Fruit fly (Drosophila melanogaster): ENCODE measurements around the gene CG32388.
A peak's percentile ranks its signal among the peaks of the same experiment; 100 is the strongest.

CG32388 gene

DNA sequence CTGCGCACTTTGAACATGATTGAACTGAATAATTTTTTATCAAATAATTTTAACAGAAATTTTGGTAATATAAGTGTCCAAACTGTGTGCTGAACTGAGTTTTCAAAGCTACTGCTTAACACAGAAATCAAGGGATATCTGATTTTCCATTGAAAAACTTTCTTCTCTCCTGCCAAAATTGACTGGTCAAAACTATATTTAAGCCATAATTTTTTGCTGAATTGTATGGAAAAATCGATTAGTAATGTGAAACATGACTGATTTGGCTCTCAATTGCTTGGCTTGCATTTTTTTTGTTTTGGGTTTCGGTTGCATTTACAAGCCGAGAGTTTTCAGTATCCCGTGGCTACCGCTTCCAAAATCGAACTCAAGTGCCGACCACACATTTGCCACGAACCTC lies at the start of gene CG32388, which contains the start of gene CG43439:
TSS of gene CG32388 (minus strand) at position 101 of the 400 bp plus-strand sequence.
TSS of gene CG43439 (minus strand) at position 101 of the 400 bp plus-strand sequence.
- TF ChIP-seq noc (tag; optimal IDR thresholded peaks at IDR 0.05): no peak

DNA sequence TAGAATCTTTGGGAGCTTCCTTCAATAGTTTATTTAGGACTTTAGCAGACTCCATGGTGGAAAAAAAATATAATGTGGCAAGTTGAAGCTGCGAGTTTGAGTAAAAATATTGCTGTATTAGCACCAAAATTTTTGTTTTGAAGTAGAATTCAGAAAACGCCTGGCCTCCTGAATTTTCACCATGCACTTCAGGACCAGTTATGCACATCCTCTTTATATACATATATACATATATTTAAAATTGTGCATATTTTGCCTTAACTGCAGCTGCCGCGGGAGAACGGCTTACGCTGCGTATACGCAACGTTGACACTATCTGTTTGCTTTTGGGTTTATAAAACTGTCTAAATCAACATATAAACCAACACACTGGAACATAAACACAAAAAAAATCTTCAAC lies 42.3 kb upstream of the CG32388 start, which contains the start of gene CG17744:
TSS of gene CG17744 (minus strand) at position 101 of the 400 bp plus-strand sequence.
- no peak for TF ChIP-seq noc (tag; optimal IDR thresholded peaks at IDR 0.05)

DNA sequence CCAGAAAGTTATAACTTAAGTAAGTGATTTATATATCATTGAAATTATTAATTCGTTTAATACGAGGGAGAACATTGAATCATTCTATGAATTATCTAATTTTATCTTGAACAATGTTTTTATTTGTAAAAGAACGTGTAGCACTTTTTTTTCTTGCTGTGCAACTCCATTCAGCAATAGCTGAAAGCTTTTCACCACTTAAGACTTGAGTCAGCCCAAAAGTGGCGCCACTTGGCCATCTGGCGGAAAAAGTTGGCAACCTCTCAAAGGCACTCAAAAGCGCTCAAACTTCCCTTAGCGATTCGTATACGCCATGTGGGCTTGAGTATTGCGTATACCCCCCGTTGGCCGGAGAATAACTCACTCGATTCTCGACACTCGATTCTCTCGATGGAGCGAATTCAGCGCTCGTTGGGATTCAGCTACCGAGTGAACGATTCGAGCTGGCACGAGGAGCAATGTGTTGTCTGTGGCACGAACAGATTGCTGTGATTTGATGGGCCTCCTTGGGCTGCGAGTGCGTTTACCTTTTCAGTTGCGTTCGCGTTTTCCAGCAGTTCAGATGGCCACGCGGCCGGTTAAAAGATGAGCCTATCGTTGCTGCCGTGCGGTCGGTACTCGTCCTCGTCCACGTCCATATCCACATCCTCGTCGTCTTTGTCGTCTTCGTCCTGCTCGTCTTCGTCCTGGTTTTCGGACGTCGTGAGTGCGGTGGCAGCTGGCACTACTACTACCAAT lies 29.4 kb upstream of the CG32388 start:
- TF ChIP-seq noc (tag; optimal IDR thresholded peaks at IDR 0.05): no peak

DNA sequence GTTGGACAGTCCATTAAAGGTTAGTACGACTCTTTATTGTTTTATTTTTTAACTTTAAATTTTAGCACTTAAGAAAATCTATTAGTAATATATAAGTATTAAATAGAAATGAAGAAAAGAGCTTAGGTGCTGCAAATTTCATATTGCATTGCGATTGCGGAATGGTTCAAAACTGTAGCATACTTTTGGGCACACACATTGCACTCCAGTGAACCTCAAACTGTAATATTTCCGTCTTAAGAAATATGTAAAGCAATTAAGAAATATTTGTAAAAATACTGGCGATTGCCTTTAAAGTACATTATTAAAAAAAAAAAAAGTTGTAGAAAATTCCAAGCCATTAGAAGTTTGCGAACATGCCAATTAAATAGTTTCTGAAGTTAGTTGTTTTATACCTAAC lies 27.9 kb upstream of the CG32388 start:
- TF ChIP-seq noc (tag; optimal IDR thresholded peaks at IDR 0.05): no peak

DNA sequence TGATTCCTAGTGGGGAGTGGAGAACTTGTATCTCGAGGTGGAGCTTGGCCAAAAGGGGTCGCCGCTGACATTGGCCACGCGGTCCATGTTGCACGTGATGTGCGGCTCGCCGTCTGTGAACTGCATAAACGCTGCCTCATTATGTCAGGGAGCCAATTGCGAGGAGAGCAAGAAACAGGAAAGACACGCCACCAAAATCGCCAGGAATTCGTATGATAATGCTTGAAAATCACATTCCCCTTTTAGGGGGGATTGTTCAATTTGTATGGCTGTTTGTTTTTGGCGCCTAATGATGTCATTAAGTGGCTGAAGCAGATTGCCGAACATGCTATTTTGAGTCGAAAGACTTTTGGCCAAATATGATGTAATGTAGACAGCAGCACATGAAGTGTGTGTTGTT lies 25.5 kb upstream of the CG32388 start:
- TF ChIP-seq noc (tag; optimal IDR thresholded peaks at IDR 0.05): no peak

DNA sequence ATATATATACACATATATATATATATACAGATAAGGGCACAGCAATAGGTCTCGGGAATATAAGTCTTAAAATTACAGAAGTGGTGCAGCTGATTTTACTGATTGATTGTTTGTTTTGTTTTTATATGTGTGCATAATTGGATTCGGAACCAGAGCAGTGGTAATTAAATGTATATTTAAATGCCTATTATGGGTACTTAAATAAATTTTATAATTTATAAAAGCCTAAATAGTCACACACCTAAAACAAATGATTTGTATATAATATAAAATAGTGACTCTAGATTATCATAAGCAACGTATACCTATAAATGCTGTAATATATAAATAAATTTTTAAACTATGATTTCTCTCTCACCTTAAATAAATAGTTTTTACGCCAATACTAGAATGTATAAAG lies 25.0 kb upstream of the CG32388 start:
- no peak for TF ChIP-seq noc (tag; optimal IDR thresholded peaks at IDR 0.05)

DNA sequence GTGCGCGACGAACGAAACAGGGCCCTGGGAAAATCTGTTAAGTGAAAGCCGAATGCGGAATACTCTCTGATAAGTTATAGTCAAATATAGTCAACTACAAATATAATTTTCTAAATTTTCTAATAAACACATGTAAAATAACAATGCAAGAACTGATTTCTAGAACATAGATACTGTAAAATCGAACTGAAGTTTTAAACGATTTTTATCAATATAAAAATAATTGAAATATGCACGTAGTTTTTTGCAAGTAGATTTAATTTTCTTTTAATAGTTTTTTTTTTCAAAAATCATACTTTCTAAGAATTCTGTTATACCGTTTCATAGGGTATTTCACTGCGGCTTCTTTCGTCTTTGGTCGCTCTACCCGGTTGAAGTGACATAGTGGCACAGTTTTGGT lies 24.0 kb upstream of the CG32388 start:
- TF ChIP-seq noc (tag; optimal IDR thresholded peaks at IDR 0.05): peak; percentile 27

DNA sequence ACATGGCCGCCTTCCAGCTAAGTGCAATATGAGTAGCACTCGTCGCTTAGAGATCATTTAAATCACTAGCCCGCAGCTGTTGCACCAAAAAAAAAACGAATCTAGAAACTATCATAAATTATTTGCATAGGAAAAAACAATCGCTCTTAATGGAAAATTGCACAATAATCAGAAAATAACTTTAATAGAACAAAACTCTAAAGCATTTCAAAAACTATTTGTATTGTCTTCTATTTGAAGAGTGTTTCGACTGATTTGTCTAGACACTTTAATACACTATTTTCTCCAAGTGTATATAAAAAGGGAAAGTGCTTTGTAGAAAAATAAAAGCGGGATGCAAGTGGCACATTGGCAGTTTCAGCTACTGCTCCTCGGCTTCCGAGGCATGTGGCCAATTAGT lies 22.0 kb upstream of the CG32388 start:
- no peak for TF ChIP-seq noc (tag; optimal IDR thresholded peaks at IDR 0.05)

DNA sequence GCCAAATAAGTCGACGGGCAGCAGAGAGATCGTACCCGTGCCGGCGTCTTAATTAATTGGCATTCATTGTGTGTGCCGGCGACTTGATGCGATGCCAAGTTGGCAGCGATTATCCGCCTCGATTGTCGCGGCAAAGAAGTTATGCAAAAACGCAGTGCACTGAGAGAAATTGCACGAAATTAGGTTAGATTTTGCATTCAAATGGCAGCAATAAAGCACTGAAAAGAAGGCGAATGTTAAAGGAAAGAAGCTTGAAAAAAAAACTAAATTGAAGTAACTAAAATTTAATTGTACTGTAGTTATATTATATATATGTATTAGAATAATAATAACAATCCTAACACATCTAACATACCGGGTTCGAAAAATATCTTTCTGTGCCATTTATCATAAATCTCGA lies 18.7 kb upstream of the CG32388 start:
- TF ChIP-seq noc (tag; optimal IDR thresholded peaks at IDR 0.05): no peak

DNA sequence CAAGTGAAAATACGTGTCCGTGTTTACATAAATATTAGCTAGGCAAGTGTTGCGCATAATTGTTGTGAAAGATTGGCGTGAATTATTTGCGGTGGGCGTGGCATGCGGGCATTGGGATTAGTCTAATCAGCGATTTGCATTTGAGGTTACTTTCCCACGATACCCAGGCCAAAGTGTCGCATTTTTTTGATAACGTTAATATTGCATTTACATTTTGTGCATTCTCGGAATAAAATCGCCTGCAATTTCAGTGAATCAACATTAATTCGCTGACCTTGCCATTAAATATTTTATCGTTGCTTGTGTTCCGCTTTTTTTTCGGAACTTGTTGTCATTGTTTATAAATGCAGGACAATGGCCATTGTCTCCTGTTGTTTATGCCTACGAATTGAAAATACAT lies 18.0 kb upstream of the CG32388 start:
- no peak for TF ChIP-seq noc (tag; optimal IDR thresholded peaks at IDR 0.05)

DNA sequence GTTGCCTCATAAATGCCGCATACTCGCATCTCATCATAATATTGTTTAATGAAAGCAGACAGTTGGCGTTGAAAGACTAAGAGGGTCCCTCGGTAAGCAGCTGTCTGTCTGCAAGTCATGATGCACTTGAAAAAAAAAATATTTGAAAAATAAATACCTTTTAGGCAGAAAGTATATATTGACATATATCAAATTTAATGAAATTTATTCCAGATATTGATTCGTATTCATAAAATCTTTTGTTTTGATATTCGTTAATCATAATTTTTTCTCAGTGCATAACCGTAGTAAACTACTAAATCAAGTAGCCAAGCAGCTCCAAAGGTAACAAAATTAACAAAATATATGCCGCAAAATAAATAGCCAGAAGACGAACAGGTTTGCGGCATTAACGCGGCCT lies 17.5 kb upstream of the CG32388 start:
- TF ChIP-seq noc (tag; optimal IDR thresholded peaks at IDR 0.05): no peak

DNA sequence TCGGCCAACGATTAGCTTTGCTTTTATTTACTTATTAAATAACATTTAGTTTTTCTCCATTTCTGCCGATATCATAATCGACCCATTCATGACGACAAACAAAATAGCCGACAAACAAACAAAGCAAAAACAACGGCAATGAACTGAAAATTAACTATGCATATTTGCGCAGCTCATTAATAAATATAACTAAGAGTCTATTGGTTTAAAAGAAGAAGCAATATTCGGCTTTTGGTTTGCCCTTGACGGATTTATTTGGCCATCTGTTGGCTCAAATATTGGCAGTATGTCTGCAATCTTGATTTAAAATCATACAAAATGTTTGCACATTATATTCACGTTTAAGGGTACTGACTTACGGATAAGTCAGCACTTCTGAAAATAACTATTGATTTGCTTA lies 15.6 kb upstream of the CG32388 start:
- TF ChIP-seq noc (tag; optimal IDR thresholded peaks at IDR 0.05): no peak

DNA sequence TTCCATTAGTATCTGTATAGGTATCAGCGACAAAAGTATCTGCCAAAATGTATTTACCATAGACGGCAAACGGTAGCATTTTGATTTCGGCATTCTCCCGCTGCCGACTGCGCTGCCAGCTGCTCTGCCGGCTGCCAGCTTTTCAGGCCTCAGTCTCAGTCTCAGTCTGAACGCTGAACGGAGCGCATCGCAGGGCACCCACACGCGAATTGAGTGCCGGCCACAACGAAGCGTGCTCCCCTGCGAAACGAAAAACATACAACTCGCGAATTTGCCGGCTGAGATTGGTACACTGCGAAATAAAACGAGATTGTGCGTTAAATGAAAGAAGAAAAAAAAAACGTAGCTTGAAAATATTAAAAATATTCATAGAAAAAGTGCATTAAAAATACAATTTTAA lies 14.3 kb upstream of the CG32388 start, which contains the start of gene Mp:
TSS of gene Mp (plus strand) at position 152 of the 400 bp plus-strand sequence.
- TF ChIP-seq noc (tag; optimal IDR thresholded peaks at IDR 0.05): no peak

DNA sequence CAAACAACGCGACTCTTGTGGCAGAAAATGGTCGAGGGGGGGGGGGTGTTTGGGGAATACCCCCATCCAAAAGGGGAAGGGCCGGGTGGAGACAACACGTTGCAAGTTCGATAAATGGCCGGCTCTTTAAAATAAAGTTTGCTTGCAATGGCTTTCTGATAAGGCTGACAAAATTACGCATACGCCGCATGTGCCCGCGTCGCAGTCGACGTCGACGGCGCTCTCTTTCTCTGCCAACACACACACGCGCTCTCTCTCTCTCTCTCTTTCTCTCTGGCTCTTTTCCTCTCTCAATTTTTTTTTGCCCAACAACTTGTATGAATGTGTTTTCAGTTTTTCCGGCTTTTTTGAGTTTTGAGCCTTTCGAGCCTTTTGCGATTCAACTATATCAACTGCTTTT lies 13.0 kb upstream of the CG32388 start:
- TF ChIP-seq noc (tag; optimal IDR thresholded peaks at IDR 0.05): no peak

DNA sequence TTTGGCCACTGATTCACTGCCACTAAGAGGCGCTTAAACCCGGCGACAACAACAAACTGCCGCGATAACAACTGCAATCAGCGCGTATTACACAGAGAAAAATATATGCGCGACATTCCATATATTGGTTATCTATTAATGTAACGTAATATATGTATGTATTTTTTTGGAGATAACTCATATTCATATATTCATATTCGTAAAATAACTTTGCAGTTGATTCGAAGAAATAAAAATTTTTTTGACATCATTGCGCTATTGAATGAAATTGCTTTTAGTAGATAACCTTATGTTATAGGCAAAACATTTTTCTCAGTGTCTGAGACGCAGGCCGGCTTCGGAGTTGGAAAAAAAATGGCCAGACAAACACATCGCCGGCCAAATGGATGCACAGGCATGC lies 12.5 kb upstream of the CG32388 start:
- TF ChIP-seq noc (tag; optimal IDR thresholded peaks at IDR 0.05): no peak

DNA sequence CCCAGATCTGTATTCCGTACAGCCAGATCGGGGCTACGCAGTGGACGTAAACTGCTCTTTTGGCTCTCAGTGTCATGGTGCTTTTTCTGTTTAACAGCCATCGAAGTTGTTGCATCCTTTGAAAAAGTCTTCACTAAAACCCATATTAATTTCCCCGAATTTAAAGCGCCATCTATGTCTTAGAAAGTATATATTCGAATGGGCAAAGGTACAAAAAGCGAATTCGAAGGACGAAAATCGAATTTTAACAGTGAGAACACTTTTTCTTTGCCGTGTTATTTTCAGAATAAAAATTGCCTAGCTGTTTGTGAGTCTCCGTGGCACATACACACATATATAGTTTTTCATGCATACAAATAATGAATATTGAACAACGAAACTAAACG lies 11.0 kb upstream of the CG32388 start:
- no peak for TF ChIP-seq noc (tag; optimal IDR thresholded peaks at IDR 0.05)

DNA sequence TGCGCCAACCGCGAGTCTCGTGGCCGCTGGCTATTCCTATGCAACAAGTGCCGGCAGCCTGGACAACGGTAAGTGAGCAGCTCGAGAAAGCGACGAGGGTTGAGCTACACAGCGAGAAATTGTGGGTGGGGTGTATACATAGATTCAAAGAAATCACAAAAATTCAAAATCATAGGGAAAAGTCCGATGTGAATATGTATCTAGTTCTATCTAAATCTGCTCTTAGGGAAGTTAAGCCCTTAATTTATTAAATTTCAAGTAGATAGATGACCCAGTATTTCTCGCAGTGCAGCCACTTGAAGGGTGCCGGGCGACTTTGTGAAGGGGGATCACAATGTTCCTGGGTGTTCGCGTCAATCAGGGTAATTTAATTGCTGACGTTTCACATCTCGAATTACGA lies 9.0 kb upstream of the CG32388 start:
- TF ChIP-seq noc (tag; optimal IDR thresholded peaks at IDR 0.05): no peak

DNA sequence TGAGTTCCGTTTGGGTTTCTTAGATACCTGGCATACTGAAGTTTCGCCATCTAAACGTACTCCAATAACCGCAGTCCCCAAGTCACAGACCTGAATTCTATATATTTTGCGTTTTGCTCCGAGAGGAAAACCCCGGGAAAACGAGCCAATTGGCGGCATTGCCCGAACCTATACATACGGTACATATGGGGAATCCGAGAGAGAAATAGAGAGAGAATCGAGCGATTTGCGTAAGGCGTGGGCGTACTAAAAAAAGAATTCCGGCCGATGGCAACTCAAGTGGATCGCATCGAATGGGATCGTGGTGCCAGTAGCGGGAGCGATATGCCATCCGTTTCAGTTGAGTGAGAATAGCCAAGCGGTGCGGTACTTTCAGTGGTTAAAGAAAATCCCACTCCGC lies 5.9 kb upstream of the CG32388 start, which contains the start of gene bin:
TSS of gene bin (plus strand) at position 335 of the 400 bp plus-strand sequence.
- no peak for TF ChIP-seq noc (tag; optimal IDR thresholded peaks at IDR 0.05)
